Worm (Caenorhabditis elegans) whole organism, mixed stage, embryonic: ENCODE results near the gene F40F8.5.

ENCODE experiments used
- elt-1 ChIP-seq: sonication (generic microtip); optimal IDR thresholded peaks from 2 replicates; lab custom pipeline; 2017; ENCODE audit warnings: missing genetic modification characterization, mild to moderate bottlenecking, missing compliant biosample characterization, antibody characterized with exemption, moderate library complexity, borderline replicate concordance; ENCODE audit not compliant: insufficient read depth
- unc-62 ChIP-seq: fragments of 150-350 bp; optimal IDR thresholded peaks from 2 replicates; lab custom pipeline; 2014; ENCODE audit warnings: missing biosample characterization, missing genetic modification reagents, missing genetic modification characterization
- zip-8 ChIP-seq: fragments of 150-350 bp; optimal IDR thresholded peaks from 2 replicates; lab custom pipeline; 2014; ENCODE audit warnings: missing biosample characterization, missing genetic modification characterization

ce11 chrII:11101171-11101570 is 33.6 kb downstream of the F40F8.5 start:
- TF ChIP-seq unc-62 (GFP tag; lab: Kevin White, UChicago): no peak
- no peak for TF ChIP-seq elt-1
- TF ChIP-seq zip-8 (tag; lab: Kevin White, UChicago): no peak
